Worm (Caenorhabditis elegans): ENCODE data around the gene R07E3.6.

R07E3.6 gene

ce11 chrX:10338761-10339160 lies 21.2 kb downstream of the R07E3.6 start:
- no peak for TF ChIP-seq zim-3 (tag; optimal IDR thresholded peaks at IDR 0.05)
- no peak for TF ChIP-seq ets-4 (GFP tag; optimal IDR thresholded peaks at IDR 0.05)
- no peak for TF ChIP-seq pbrm-1 (GFP tag; IDR thresholded peaks at IDR 0.05)
- no peak for TF ChIP-seq ztf-25 (GFP tag; IDR thresholded peaks at IDR 0.05)
- TF ChIP-seq ceh-40 (GFP tag; IDR thresholded peaks at IDR 0.05): no peak
- TF ChIP-seq repo-1 (tag; optimal IDR thresholded peaks at IDR 0.05): no peak
- no peak for TF ChIP-seq snpc-3.4 (tag; optimal IDR thresholded peaks at IDR 0.05)
- no peak for TF ChIP-seq rcor-1 (GFP tag; IDR thresholded peaks at IDR 0.05)
- TF ChIP-seq K11D2.4 (GFP tag; IDR thresholded peaks at IDR 0.05): no peak
- peak; percentile 63; the same call in 1 of the 2 replicates for TF ChIP-seq B0336.3 (GFP tag; IDR thresholded peaks at IDR 0.05)
- TF ChIP-seq ama-1 (optimal IDR thresholded peaks at IDR 0.05): no peak
- TF ChIP-seq ama-1 (GFP tag; optimal IDR thresholded peaks at IDR 0.05): no peak
- no peak for TF ChIP-seq T26A5.8 (tag; optimal IDR thresholded peaks at IDR 0.05)
- TF ChIP-seq lin-26 (GFP tag; IDR thresholded peaks at IDR 0.05): 0 out of 2 replicates have a peak, but pooled peaks have one; percentile 22
- TF ChIP-seq tlf-1 (GFP tag; optimal IDR thresholded peaks at IDR 0.05): peak; percentile 55
- no peak for TF ChIP-seq nhr-90 (tag; optimal IDR thresholded peaks at IDR 0.05)
- no peak for TF ChIP-seq akir-1 (GFP tag; optimal IDR thresholded peaks at IDR 0.05)
- TF ChIP-seq ztf-6 (GFP tag; IDR thresholded peaks at IDR 0.05): no peak
- no peak for TF ChIP-seq ZK185.1 (tag; optimal IDR thresholded peaks at IDR 0.05; ENCODE audit: poor library complexity, severe bottlenecking)
- TF ChIP-seq hsf-1 (GFP tag; IDR thresholded peaks at IDR 0.05): no peak
- TF ChIP-seq nhr-179 (tag; optimal IDR thresholded peaks at IDR 0.05): no peak
- no peak for TF ChIP-seq F55B11.4 (tag; optimal IDR thresholded peaks at IDR 0.05; ENCODE audit: borderline replicate concordance, insufficient read depth)
- no peak for TF ChIP-seq attf-5 (GFP tag; optimal IDR thresholded peaks at IDR 0.05)
- no peak for TF ChIP-seq ztf-28 (GFP tag; IDR thresholded peaks at IDR 0.05)
- no peak for TF ChIP-seq F49E8.2 (tag; optimal IDR thresholded peaks at IDR 0.05; ENCODE audit: insufficient read depth)
- no peak for TF ChIP-seq ztf-26 (tag; optimal IDR thresholded peaks at IDR 0.05)
- no peak for TF ChIP-seq B0035.1 (tag; optimal IDR thresholded peaks at IDR 0.05)
- TF ChIP-seq mcd-1 (GFP tag; IDR thresholded peaks at IDR 0.05): no peak
- TF ChIP-seq die-1 (tag; optimal IDR thresholded peaks at IDR 0.05): no peak
- TF ChIP-seq gei-17 (GFP tag; optimal IDR thresholded peaks at IDR 0.05): no peak
- TF ChIP-seq B0019.2 (GFP tag; conservative IDR thresholded peaks at IDR 0.05): no peak
- TF ChIP-seq lsl-1 (GFP tag; optimal IDR thresholded peaks at IDR 0.05): no peak
- no peak for TF ChIP-seq let-607 (tag; optimal IDR thresholded peaks at IDR 0.05)
- 0 out of 2 replicates have a peak, but pooled peaks have one; percentile 43 for TF ChIP-seq Y53G8AR.9 (GFP tag; conservative IDR thresholded peaks at IDR 0.05)
- TF ChIP-seq madf-10 (tag; optimal IDR thresholded peaks at IDR 0.05): no peak
- no peak for TF ChIP-seq tbx-9 (tag; optimal IDR thresholded peaks at IDR 0.05; ENCODE audit: borderline replicate concordance)
- no peak for TF ChIP-seq hlh-26 (GFP tag; conservative IDR thresholded peaks at IDR 0.05)
- TF ChIP-seq dpl-1 (GFP tag; optimal IDR thresholded peaks at IDR 0.05): no peak
- TF ChIP-seq madf-3 (GFP tag; IDR thresholded peaks at IDR 0.05): 0 out of 2 replicates have a peak, but pooled peaks have one; percentile 26
- 0 out of 2 replicates have a peak, but pooled peaks have one; percentile 55 for TF ChIP-seq Y56A3A.18 (GFP tag; IDR thresholded peaks at IDR 0.05)
- no peak for TF ChIP-seq hmg-1.2 (GFP tag; IDR thresholded peaks at IDR 0.05)
- no peak for TF ChIP-seq mel-28 (tag; optimal IDR thresholded peaks at IDR 0.05; ENCODE audit: borderline replicate concordance)
- TF ChIP-seq mes-4 (tag; optimal IDR thresholded peaks at IDR 0.05): no peak
- TF ChIP-seq nfya-2 (GFP tag; IDR thresholded peaks at IDR 0.05): no peak
- no peak for TF ChIP-seq cebp-1 (GFP tag; IDR thresholded peaks at IDR 0.05)
- TF ChIP-seq cebp-1 (tag; optimal IDR thresholded peaks at IDR 0.05): peak; percentile 36
- peak; percentile 71; the same call in 1 of the 2 replicates for TF ChIP-seq nfyb-1 (GFP tag; IDR thresholded peaks at IDR 0.05)
- TF ChIP-seq tbp1 (GFP tag; optimal IDR thresholded peaks at IDR 0.05): no peak
- no peak for TF ChIP-seq aptf-3 (GFP tag; IDR thresholded peaks at IDR 0.05)
- no peak for TF ChIP-seq sptf-2 (GFP tag; optimal IDR thresholded peaks at IDR 0.05)

Measured in whole organism, young adult.